Fruit fly (Drosophila melanogaster): ENCODE data around the gene Akr1B.

The Akr1B gene

DNA sequence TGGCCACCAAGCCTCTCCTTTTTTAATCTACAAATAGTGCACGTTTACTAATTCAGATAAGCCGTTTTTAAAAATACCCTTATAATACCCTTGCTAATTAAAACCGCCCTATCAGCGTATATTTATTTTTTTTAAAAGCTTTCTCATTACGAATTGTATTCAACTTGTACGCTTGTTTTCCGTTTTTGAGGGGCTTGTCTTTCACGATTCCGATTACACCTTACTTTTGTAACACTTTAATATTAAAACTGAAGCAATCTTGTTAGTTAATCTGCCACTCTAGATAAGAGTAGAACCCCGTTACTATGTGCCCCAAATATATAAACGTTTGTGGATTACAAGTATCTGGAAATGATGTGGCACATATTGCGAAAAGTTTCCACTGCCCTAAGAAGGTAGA is 1.4 kb downstream of the Akr1B start:
- no peak for TF ChIP-seq fru (GFP tag; optimal IDR thresholded peaks at IDR 0.05)
- no peak for TF ChIP-seq dmrt93B (GFP tag; optimal IDR thresholded peaks at IDR 0.05)
- no peak for TF ChIP-seq usp (GFP tag; optimal IDR thresholded peaks at IDR 0.05)
- TF ChIP-seq sv (GFP tag; optimal IDR thresholded peaks at IDR 0.05), result no peak
- no peak for TF ChIP-seq CrebA (GFP tag; optimal IDR thresholded peaks at IDR 0.05; ENCODE audit: borderline replicate concordance)
- TF ChIP-seq ey (GFP tag; optimal IDR thresholded peaks at IDR 0.05), result no peak
- TF ChIP-seq jim (GFP tag; optimal IDR thresholded peaks at IDR 0.05), result no peak
- TF ChIP-seq Mio (GFP tag; optimal IDR thresholded peaks at IDR 0.05), result no peak
- TF ChIP-seq Myc (optimal IDR thresholded peaks at IDR 0.05), result no peak
- no peak for TF ChIP-seq Hr78 (GFP tag; optimal IDR thresholded peaks at IDR 0.05)
- no peak for TF ChIP-seq HLH106 (tag; optimal IDR thresholded peaks at IDR 0.05)
- TF ChIP-seq Vsx2 (GFP tag; optimal IDR thresholded peaks at IDR 0.05; ENCODE audit: partially characterized antibody), result no peak
- TF ChIP-seq lola (GFP tag; optimal IDR thresholded peaks at IDR 0.05), result no peak
- TF ChIP-seq h (GFP tag; optimal IDR thresholded peaks at IDR 0.05), result no peak

DNA sequence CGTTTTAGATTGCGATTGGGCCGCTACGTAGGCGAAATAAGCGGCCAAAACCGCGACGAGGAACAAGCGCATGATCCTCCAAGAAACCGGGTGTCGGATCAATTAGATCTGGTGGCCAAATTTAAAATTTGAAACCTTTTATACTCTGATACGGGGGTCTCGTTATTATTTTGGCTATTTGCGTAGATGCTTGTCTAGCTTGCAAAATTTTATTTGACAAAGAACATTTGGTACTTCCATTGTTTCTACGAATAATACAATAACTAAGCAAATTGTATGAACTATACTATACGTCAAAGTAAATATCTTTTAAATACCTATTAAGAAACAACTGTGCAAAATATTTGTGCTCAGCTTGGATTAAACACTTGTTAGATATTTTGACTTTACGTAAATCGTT is 4.2 kb downstream of the Akr1B start, which contains the start of gene Muc68Ca:
Muc68Ca (minus strand) TSS at position 101 of the 400 bp plus-strand sequence.
- TF ChIP-seq Sp1 (GFP tag; optimal IDR thresholded peaks at IDR 0.05) (no peak), Mio (GFP tag; optimal IDR thresholded peaks at IDR 0.05) (no peak), CG32264 (GFP tag; optimal IDR thresholded peaks at IDR 0.05) (no peak), woc (GFP tag; optimal IDR thresholded peaks at IDR 0.05) (no peak), foxo (GFP tag; optimal IDR thresholded peaks at IDR 0.05) (no peak), h (GFP tag; optimal IDR thresholded peaks at IDR 0.05) (no peak), Vsx2 (GFP tag; optimal IDR thresholded peaks at IDR 0.05; ENCODE audit: partially characterized antibody) (no peak), lola (GFP tag; optimal IDR thresholded peaks at IDR 0.05) (no peak), brk (GFP tag; optimal IDR thresholded peaks at IDR 0.05) (no peak), Dfd (GFP tag; optimal IDR thresholded peaks at IDR 0.05) (no peak), CG9705 (GFP tag; optimal IDR thresholded peaks at IDR 0.05) (no peak), rgr (GFP tag; optimal IDR thresholded peaks at IDR 0.05) (no peak), dmrt93B (GFP tag; optimal IDR thresholded peaks at IDR 0.05) (no peak), Myc (optimal IDR thresholded peaks at IDR 0.05) (no peak), Hr78 (GFP tag; optimal IDR thresholded peaks at IDR 0.05) (no peak), Jra (GFP tag; optimal IDR thresholded peaks at IDR 0.05) (no peak), dsf (GFP tag; optimal IDR thresholded peaks at IDR 0.05; ENCODE audit: borderline replicate concordance) (no peak), jim (GFP tag; optimal IDR thresholded peaks at IDR 0.05) (no peak), Hr83 (GFP tag; optimal IDR thresholded peaks at IDR 0.05; ENCODE audit: poor library complexity, severe bottlenecking) (no peak), dl (GFP tag; optimal IDR thresholded peaks at IDR 0.05; ENCODE audit: insufficient read depth in 1 of 2, partially characterized antibody in 2 of 2) (no peak)

DNA sequence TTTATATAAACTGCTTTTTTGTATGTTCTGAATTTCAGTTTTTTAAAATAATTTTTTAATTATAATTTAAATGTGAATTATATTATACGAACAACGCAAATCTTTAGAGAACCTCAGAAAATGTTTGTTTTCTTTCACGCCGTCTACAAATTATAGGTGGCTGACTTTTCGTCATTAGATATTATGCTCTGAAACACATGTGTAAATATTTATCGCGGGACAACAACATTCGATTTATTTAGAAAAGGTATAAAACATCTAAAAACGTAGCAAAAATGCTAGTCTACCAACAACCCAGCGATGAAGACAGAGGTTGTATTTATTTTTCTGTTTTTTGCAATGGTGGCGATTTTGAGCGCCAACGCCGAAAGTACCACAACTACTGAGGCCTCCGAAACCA is 14.3 kb downstream of the Akr1B start, which contains the start of gene CG42832:
CG42832 (plus strand) TSS at position 301 of the 400 bp plus-strand sequence.
- TF ChIP-seq rgr (GFP tag; optimal IDR thresholded peaks at IDR 0.05) (no peak), GATAd (GFP tag; optimal IDR thresholded peaks at IDR 0.05) (no peak), dsf (GFP tag; optimal IDR thresholded peaks at IDR 0.05; ENCODE audit: borderline replicate concordance) (no peak), Abd-B (GFP tag; optimal IDR thresholded peaks at IDR 0.05) (no peak), Hr78 (GFP tag; optimal IDR thresholded peaks at IDR 0.05) (no peak), dmrt93B (GFP tag; optimal IDR thresholded peaks at IDR 0.05) (no peak), sv (GFP tag; optimal IDR thresholded peaks at IDR 0.05) (no peak), brk (GFP tag; optimal IDR thresholded peaks at IDR 0.05) (no peak), usp (GFP tag; optimal IDR thresholded peaks at IDR 0.05) (no peak), CG9705 (GFP tag; optimal IDR thresholded peaks at IDR 0.05) (no peak), Myc (optimal IDR thresholded peaks at IDR 0.05) (no peak), ey (GFP tag; optimal IDR thresholded peaks at IDR 0.05) (no peak)

DNA sequence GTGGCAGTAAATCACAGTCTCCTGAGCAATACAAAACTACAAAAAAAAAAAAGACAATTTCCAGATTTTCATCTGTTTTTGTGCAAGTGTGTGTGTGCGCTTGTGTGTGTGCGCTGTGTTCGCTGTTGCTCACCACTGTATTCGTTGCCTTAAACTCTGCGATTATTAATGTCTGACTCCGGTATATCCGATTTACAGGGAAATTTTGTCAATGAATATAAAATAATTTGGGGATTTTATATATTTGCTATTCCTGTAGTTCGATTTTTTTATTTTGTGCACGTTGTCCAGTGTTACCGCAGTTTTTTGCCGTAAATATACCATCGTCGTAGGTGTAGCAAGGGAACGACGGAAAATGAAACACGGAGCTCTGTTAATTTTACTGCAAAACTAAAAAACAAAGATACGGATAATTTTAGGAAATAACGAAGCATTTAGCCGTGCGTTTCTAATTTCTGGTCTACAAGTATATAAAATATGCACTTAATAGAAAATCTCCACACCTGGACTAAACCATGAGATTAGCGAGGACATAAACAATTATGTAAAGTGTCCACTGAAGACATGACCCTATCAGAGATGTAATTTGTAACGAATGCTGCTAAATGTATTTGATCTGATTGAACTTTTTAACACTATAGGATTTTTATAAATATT is 14.9 kb downstream of the Akr1B start, which contains the start of gene Duba:
Duba (minus strand) TSS at position 313 of the 657 bp plus-strand sequence.
- no peak for TF ChIP-seq HLH106 (tag; optimal IDR thresholded peaks at IDR 0.05)
- no peak for TF ChIP-seq fru (GFP tag; optimal IDR thresholded peaks at IDR 0.05)
- TF ChIP-seq br (GFP tag; optimal IDR thresholded peaks at IDR 0.05), result no peak
- TF ChIP-seq Jra (GFP tag; optimal IDR thresholded peaks at IDR 0.05), result no peak
- peak; percentile 36 for TF ChIP-seq Hr78 (GFP tag; optimal IDR thresholded peaks at IDR 0.05)
- no peak for TF ChIP-seq Dif (GFP tag; optimal IDR thresholded peaks at IDR 0.05; ENCODE audit: partially characterized antibody)
- TF ChIP-seq Rel (GFP tag; optimal IDR thresholded peaks at IDR 0.05), result no peak
- TF ChIP-seq Rel (tag; optimal IDR thresholded peaks at IDR 0.05), result peak; percentile 75
- no peak for TF ChIP-seq GATAd (GFP tag; optimal IDR thresholded peaks at IDR 0.05)
- TF ChIP-seq Vsx2 (GFP tag; optimal IDR thresholded peaks at IDR 0.05; ENCODE audit: partially characterized antibody), result no peak
- no peak for TF ChIP-seq ey (GFP tag; optimal IDR thresholded peaks at IDR 0.05)
- no peak for TF ChIP-seq OdsH (GFP tag; optimal IDR thresholded peaks at IDR 0.05)
- no peak for TF ChIP-seq jim (GFP tag; optimal IDR thresholded peaks at IDR 0.05)
- no peak for TF ChIP-seq rgr (GFP tag; optimal IDR thresholded peaks at IDR 0.05)

Data from whole organism, wandering third instar larva.